Fruit fly (Drosophila melanogaster): ENCODE measurements around the gene CG15317.

CG15317 gene

DNA sequence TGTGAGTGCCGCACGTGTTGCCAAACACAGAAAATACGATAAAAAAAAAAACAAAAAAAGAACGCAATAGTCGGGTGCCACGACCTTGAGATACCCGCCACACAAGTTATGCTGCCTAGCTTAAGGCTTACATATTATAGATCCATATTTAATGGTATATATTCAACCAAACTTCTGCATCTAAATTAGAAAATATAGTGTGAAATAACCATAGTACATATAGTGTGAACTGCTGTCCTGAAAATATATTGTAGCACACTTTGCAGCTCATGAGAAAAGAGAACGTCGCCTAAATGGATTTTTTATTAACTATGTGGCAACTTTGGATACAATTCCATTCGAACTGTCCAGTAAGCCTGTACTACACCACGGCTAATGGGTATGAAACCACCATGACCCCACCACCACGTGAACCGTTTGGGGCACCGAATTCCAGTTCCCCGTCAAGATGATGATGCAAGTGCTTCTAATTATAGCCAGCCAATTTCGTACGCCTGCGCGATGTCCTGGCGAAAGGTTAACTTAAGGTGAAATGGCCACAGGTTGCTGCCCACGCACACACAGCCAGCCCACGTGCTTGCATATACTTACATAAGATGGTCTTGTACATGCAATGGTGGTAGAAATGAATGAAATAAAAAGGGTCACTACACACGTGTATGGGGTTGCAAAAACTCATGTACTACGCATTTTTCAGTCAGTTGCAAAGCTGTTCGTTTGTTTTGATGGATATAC, 43.9 kb upstream of the CG15317 start (continued):
- TF ChIP-seq lmd (GFP tag; IDR thresholded peaks at IDR 0.05) = peak; percentile 77
- TF ChIP-seq CG9932 (GFP tag; IDR thresholded peaks at IDR 0.05) = peak; percentile 67
- TF ChIP-seq CG7357 (GFP tag; IDR thresholded peaks at IDR 0.05) = peak; percentile 87
- TF ChIP-seq CG10543 (GFP tag; optimal IDR thresholded peaks at IDR 0.05) = peak; percentile 65
- peak; percentile 25 for TF ChIP-seq CG9876 (GFP tag; optimal IDR thresholded peaks at IDR 0.05)
- TF ChIP-seq corto (GFP tag; optimal IDR thresholded peaks at IDR 0.05) = no peak
- peak; percentile 15 for TF ChIP-seq HmgD (GFP tag; optimal IDR thresholded peaks at IDR 0.05)
- peak; percentile 43 for TF ChIP-seq CG6654 (GFP tag; optimal IDR thresholded peaks at IDR 0.05)
- TF ChIP-seq Ssrp (tag; optimal IDR thresholded peaks at IDR 0.05) = peak; percentile 72
- 0 out of 3 replicates have a peak, but pooled peaks have one; percentile 10 for TF ChIP-seq CG14050 (GFP tag; IDR thresholded peaks at IDR 0.05)
- TF ChIP-seq so (GFP tag; IDR thresholded peaks at IDR 0.05) = peak; percentile 26; the same call in 1 of the 3 replicates
- TF ChIP-seq CG8924 (tag; optimal IDR thresholded peaks at IDR 0.05) = peak; percentile 76
- peak; percentile 77 for TF ChIP-seq CG13296 (GFP tag; optimal IDR thresholded peaks at IDR 0.05)
- TF ChIP-seq exex (tag; optimal IDR thresholded peaks at IDR 0.05) = no peak
- peak; percentile 44 for TF ChIP-seq Bdp1 (GFP tag; optimal IDR thresholded peaks at IDR 0.05)
- peak; percentile 36 for TF ChIP-seq CG18011 (GFP tag; optimal IDR thresholded peaks at IDR 0.05)
- peak; percentile 23 for TF ChIP-seq dmrt11E (tag; optimal IDR thresholded peaks at IDR 0.05)
- TF ChIP-seq CG17802 (tag; optimal IDR thresholded peaks at IDR 0.05) = no peak
- TF ChIP-seq Sin3A (optimal IDR thresholded peaks at IDR 0.05) = no peak
- peak; percentile 44 for TF ChIP-seq CG12071 (GFP tag; optimal IDR thresholded peaks at IDR 0.05)
- TF ChIP-seq CG6683 (GFP tag; optimal IDR thresholded peaks at IDR 0.05) = peak; percentile 58
- TF ChIP-seq Meics (GFP tag; optimal IDR thresholded peaks at IDR 0.05) = peak; percentile 84
- peak; percentile 36 for TF ChIP-seq salm (tag; optimal IDR thresholded peaks at IDR 0.05)
- peak; percentile 50 for TF ChIP-seq CG8281 (tag; optimal IDR thresholded peaks at IDR 0.05)
- TF ChIP-seq twi (tag; optimal IDR thresholded peaks at IDR 0.05) = peak; percentile 42
- TF ChIP-seq CG4360 (GFP tag; IDR thresholded peaks at IDR 0.05) = no peak
- TF ChIP-seq CG42726 (GFP tag; IDR thresholded peaks at IDR 0.05; ENCODE audit: partially characterized antibody) = no peak
- peak; percentile 86 for TF ChIP-seq dmrt99B (tag; optimal IDR thresholded peaks at IDR 0.05)
- 0 out of 2 replicates have a peak, but pooled peaks have one; percentile 34 for TF ChIP-seq CG17612 (GFP tag; IDR thresholded peaks at IDR 0.05)
- peak; percentile 58 for TF ChIP-seq Abd-B (GFP tag; optimal IDR thresholded peaks at IDR 0.05)
- no peak for TF ChIP-seq trem (tag; optimal IDR thresholded peaks at IDR 0.05)
- no peak for TF ChIP-seq otp (GFP tag; IDR thresholded peaks at IDR 0.05)
- no peak for TF ChIP-seq CG16813 (GFP tag; IDR thresholded peaks at IDR 0.05; ENCODE audit: partially characterized antibody)
- peak; percentile 90 for TF ChIP-seq CG7556 (GFP tag; optimal IDR thresholded peaks at IDR 0.05)
- peak; percentile 69 for TF ChIP-seq Camta (GFP tag; optimal IDR thresholded peaks at IDR 0.05)
- TF ChIP-seq Eip74EF (GFP tag; optimal IDR thresholded peaks at IDR 0.05) = peak in 1 of 2 experiments; percentile 70
- peak; percentile 65 for TF ChIP-seq CG17829 (tag; optimal IDR thresholded peaks at IDR 0.05)
- TF ChIP-seq CG12219 (GFP tag; optimal IDR thresholded peaks at IDR 0.05) = peak; percentile 63
- TF ChIP-seq CG4707 (GFP tag; optimal IDR thresholded peaks at IDR 0.05) = peak; percentile 18
- TF ChIP-seq Med (GFP tag) = peak; percentile 94
- peak; percentile 16 for TF ChIP-seq NK7.1 (GFP tag; optimal IDR thresholded peaks at IDR 0.05)
- TF ChIP-seq ATbp (GFP tag; optimal IDR thresholded peaks at IDR 0.05) = peak; percentile 73
- TF ChIP-seq HmgZ (tag; optimal IDR thresholded peaks at IDR 0.05) = peak; percentile 79
- TF ChIP-seq Aef1 (GFP tag; IDR thresholded peaks at IDR 0.05) = 0 out of 3 replicates have a peak, but pooled peaks have one; percentile 23
- peak; percentile 32 for TF ChIP-seq luna (GFP tag; optimal IDR thresholded peaks at IDR 0.05)
- TF ChIP-seq D19B (GFP tag; optimal IDR thresholded peaks at IDR 0.05) = peak; percentile 95
- peak; percentile 49; the same call in 1 of the 2 replicates for TF ChIP-seq CG3847 (GFP tag; IDR thresholded peaks at IDR 0.05)
- TF ChIP-seq CG4730 (GFP tag; IDR thresholded peaks at IDR 0.05) = peak; percentile 51; the same call in 1 of the 2 replicates

Measured in whole organism, embryonic.